Worm (Caenorhabditis elegans) whole organism, L4 larva: ENCODE data around the gene unc-27.

Source experiments
- F10B5.3 ChIP-seq: sonication (generic microtip); optimal IDR thresholded peaks from 2 replicates; lab custom pipeline; 2016; ENCODE audit warnings: mild to moderate bottlenecking, missing genetic modification characterization, missing compliant biosample characterization
- F49E8.2 ChIP-seq: sonication (generic microtip); optimal IDR thresholded peaks from 2 replicates; lab custom pipeline; 2016; ENCODE audit warnings: missing compliant biosample characterization, mild to moderate bottlenecking, missing genetic modification characterization, borderline replicate concordance
- R02D3.7 ChIP-seq: fragments of 150-350 bp; sonication (generic microtip); optimal IDR thresholded peaks from 3 replicates; lab custom pipeline; 2014; ENCODE audit warnings: missing biosample characterization, missing genetic modification characterization
- T26A8.4 ChIP-seq: fragments of 200-800 bp; sonication (Bioruptor generic); IDR thresholded peaks from 2 replicates; pipeline ENCODE4 v1.3.6; 2022; ENCODE audit warnings: missing genetic modification characterization, missing compliant biosample characterization
- ZK337.2 ChIP-seq: fragments of 200-800 bp; sonication (Bioruptor generic); IDR thresholded peaks from 2 replicates; pipeline ENCODE4 v1.3.6; 2022; ENCODE audit warnings: missing genetic modification reagents, missing genetic modification characterization, missing compliant biosample characterization
- ZK546.5 ChIP-seq, 2 experiments: sonication (generic microtip); optimal IDR thresholded peaks; 2 replicates each; lab custom pipeline; 2017; ENCODE audit warnings: missing biosample characterization in 2 of 2, missing genetic modification characterization in 2 of 2
- aly-2 ChIP-seq: sonication (generic microtip); optimal IDR thresholded peaks from 2 replicates; lab custom pipeline; 2018; ENCODE audit warnings: missing biosample characterization, missing genetic modification characterization
- ama-1 ChIP-seq: fragments of 150-350 bp; optimal IDR thresholded peaks from 2 replicates; lab custom pipeline; 2014; ENCODE audit warnings: inconsistent platforms, mixed read lengths
- arid-1 ChIP-seq: fragments of 200-800 bp; sonication (Bioruptor generic); conservative IDR thresholded peaks from 2 replicates; pipeline ENCODE4 v1.3.6; 2022; ENCODE audit warnings: missing genetic modification reagents, missing genetic modification characterization, missing compliant biosample characterization
- ceh-32 ChIP-seq: sonication (generic microtip); optimal IDR thresholded peaks from 2 replicates; lab custom pipeline; 2016; ENCODE audit warnings: mild to moderate bottlenecking, missing genetic modification characterization, missing compliant biosample characterization; ENCODE audit not compliant: poor library complexity
- ceh-44 ChIP-seq: fragments of 200-800 bp; sonication (Bioruptor generic); IDR thresholded peaks from 2 replicates; pipeline ENCODE4 v1.3.6; 2022; ENCODE audit warnings: missing genetic modification reagents, missing genetic modification characterization, missing compliant biosample characterization
- ces-1 ChIP-seq: fragments of 150-350 bp; sonication (generic microtip); optimal IDR thresholded peaks from 4 replicates; lab custom pipeline; 2014; ENCODE audit warnings: missing biosample characterization, missing genetic modification reagents, missing genetic modification characterization
- cey-2 ChIP-seq: sonication (generic microtip); optimal IDR thresholded peaks from 3 replicates; lab custom pipeline; 2017; ENCODE audit warnings: missing genetic modification characterization, mild to moderate bottlenecking, missing compliant biosample characterization, antibody characterized with exemption, borderline replicate concordance; ENCODE audit not compliant: insufficient read depth
- daf-12 ChIP-seq: fragments of 150-350 bp; optimal IDR thresholded peaks from 2 replicates; lab custom pipeline; 2014; ENCODE audit warnings: missing biosample characterization, missing genetic modification reagents, missing genetic modification characterization
- daf-16 ChIP-seq, 3 experiments: sonication (generic microtip); optimal IDR thresholded peaks; 2 replicates each; lab custom pipeline; 2016 to 2017; ENCODE audit warnings: missing genetic modification characterization in 3 of 3, missing genetic modification reagents in 3 of 3, mild to moderate bottlenecking in 2 of 3, missing compliant biosample characterization in 2 of 3, missing biosample characterization in 1 of 3, moderate library complexity in 1 of 3
- daf-8 ChIP-seq: fragments of 200-800 bp; sonication (Bioruptor generic); IDR thresholded peaks from 2 replicates; pipeline ENCODE4 v1.3.6; 2022; ENCODE audit warnings: missing genetic modification characterization, missing compliant biosample characterization
- dpl-1 ChIP-seq: fragments of 150-350 bp; optimal IDR thresholded peaks from 2 replicates; lab custom pipeline; 2014; ENCODE audit warnings: missing biosample characterization, missing genetic modification reagents, missing genetic modification characterization
- duxl-1 ChIP-seq: sonication (generic microtip); optimal IDR thresholded peaks from 2 replicates; lab custom pipeline; 2016; ENCODE audit warnings: mild to moderate bottlenecking, missing genetic modification characterization, moderate library complexity, missing compliant biosample characterization; ENCODE audit not compliant: poor library complexity
- dve-1 ChIP-seq: sonication (generic microtip); optimal IDR thresholded peaks from 2 replicates; lab custom pipeline; 2017; ENCODE audit warnings: antibody characterized with exemption, mild to moderate bottlenecking, missing genetic modification characterization, missing compliant biosample characterization; ENCODE audit not compliant: insufficient read depth
- egl-43 ChIP-seq: fragments of 200-800 bp; sonication (Bioruptor generic); IDR thresholded peaks from 2 replicates; pipeline ENCODE4 v1.3.6; 2022; ENCODE audit warnings: missing genetic modification reagents, missing genetic modification characterization, missing compliant biosample characterization
- fkh-10 ChIP-seq: fragments of 150-350 bp; optimal IDR thresholded peaks from 2 replicates; lab custom pipeline; 2014; ENCODE audit warnings: missing biosample characterization, missing genetic modification reagents, missing genetic modification characterization
- hif-1 ChIP-seq, 2 experiments: sonication (generic microtip); optimal IDR thresholded peaks; 2 replicates each; lab custom pipeline; 2016 to 2017; ENCODE audit warnings: missing compliant biosample characterization in 2 of 2, missing genetic modification characterization in 2 of 2, missing genetic modification reagents in 2 of 2, missing genotype in 2 of 2, mild to moderate bottlenecking in 1 of 2
- hlh-11 ChIP-seq: fragments of 200-800 bp; sonication (Bioruptor generic); optimal IDR thresholded peaks from 2 replicates; lab custom pipeline; 2018; ENCODE audit warnings: mild to moderate bottlenecking, missing genetic modification characterization, missing compliant biosample characterization
- hlh-30 ChIP-seq: sonication (generic microtip); optimal IDR thresholded peaks from 2 replicates; lab custom pipeline; 2017; ENCODE audit warnings: antibody characterized with exemption, mild to moderate bottlenecking, missing genetic modification characterization, missing compliant biosample characterization; ENCODE audit not compliant: insufficient read depth
- lin-15B ChIP-seq: fragments of 150-350 bp; sonication (generic microtip); optimal IDR thresholded peaks from 3 replicates; lab custom pipeline; 2014; ENCODE audit warnings: missing biosample characterization, missing genetic modification characterization
- lin-39 ChIP-seq: fragments of 150-350 bp; optimal IDR thresholded peaks from 2 replicates; lab custom pipeline; 2014; ENCODE audit warnings: missing biosample characterization, missing genetic modification reagents, missing genetic modification characterization
- madf-5 ChIP-seq, 2 experiments: fragments of 200-800 bp; sonication (Bioruptor generic); IDR thresholded peaks; 2 replicates each; pipeline ENCODE4 v1.3.6; 2022; ENCODE audit warnings: missing compliant biosample characterization in 2 of 2, missing genetic modification characterization in 2 of 2
- madf-9 ChIP-seq: fragments of 200-800 bp; sonication (Bioruptor generic); conservative IDR thresholded peaks from 2 replicates; pipeline ENCODE4 v1.3.6; 2022; ENCODE audit warnings: missing genetic modification reagents, missing genetic modification characterization, missing compliant biosample characterization
- mdt-29 ChIP-seq: fragments of 200-800 bp; sonication (Bioruptor generic); IDR thresholded peaks from 2 replicates; pipeline ENCODE4 v1.3.6; 2022; ENCODE audit warnings: missing genetic modification reagents, missing genetic modification characterization, missing compliant biosample characterization
- mep-1 ChIP-seq: fragments of 150-350 bp; sonication (generic microtip); optimal IDR thresholded peaks from 3 replicates; lab custom pipeline; 2014; ENCODE audit warnings: missing biosample characterization, missing genetic modification characterization
- mes-2 ChIP-seq: sonication (generic microtip); optimal IDR thresholded peaks from 2 replicates; lab custom pipeline; 2016; ENCODE audit warnings: missing genotype, mild to moderate bottlenecking, missing genetic modification characterization, missing compliant biosample characterization; ENCODE audit not compliant: poor library complexity, severe bottlenecking
- mxl-3 ChIP-seq: fragments of 200-800 bp; sonication (Bioruptor generic); optimal IDR thresholded peaks from 2 replicates; lab custom pipeline; 2018; ENCODE audit warnings: mild to moderate bottlenecking, missing genetic modification characterization, missing compliant biosample characterization
- nhr-10 ChIP-seq: fragments of 150-350 bp; optimal IDR thresholded peaks from 2 replicates; lab custom pipeline; 2014; ENCODE audit warnings: missing biosample characterization, missing genetic modification characterization
- nhr-28 ChIP-seq: fragments of 150-350 bp; optimal IDR thresholded peaks from 2 replicates; lab custom pipeline; 2014; ENCODE audit warnings: missing biosample characterization, missing genetic modification characterization
- nhr-41 ChIP-seq: fragments of 200-800 bp; sonication (Bioruptor generic); IDR thresholded peaks from 2 replicates; pipeline ENCODE4 v1.3.6; 2022; ENCODE audit warnings: missing genetic modification reagents, missing genetic modification characterization, missing compliant biosample characterization
- nhr-42 ChIP-seq: fragments of 200-800 bp; sonication (Bioruptor generic); IDR thresholded peaks from 2 replicates; pipeline ENCODE4 v1.3.6; 2022; ENCODE audit warnings: missing genetic modification characterization, missing compliant biosample characterization
- nhr-77 ChIP-seq: fragments of 150-350 bp; optimal IDR thresholded peaks from 2 replicates; lab custom pipeline; 2014; ENCODE audit warnings: missing biosample characterization, missing genetic modification characterization
- php-3 ChIP-seq: fragments of 200-800 bp; sonication (Bioruptor generic); IDR thresholded peaks from 2 replicates; pipeline ENCODE4 v1.3.6; 2022; ENCODE audit warnings: missing genetic modification reagents, missing genetic modification characterization, missing compliant biosample characterization
- pqm-1 ChIP-seq: sonication (generic microtip); optimal IDR thresholded peaks from 2 replicates; lab custom pipeline; 2017; ENCODE audit warnings: missing biosample characterization, missing genetic modification characterization
- set-16 ChIP-seq: fragments of 200-800 bp; sonication (Bioruptor generic); IDR thresholded peaks from 2 replicates; pipeline ENCODE4 v1.3.6; 2022; ENCODE audit warnings: missing genetic modification reagents, missing genetic modification characterization, missing compliant biosample characterization
- skn-1 ChIP-seq: fragments of 150-350 bp; optimal IDR thresholded peaks from 2 replicates; lab custom pipeline; 2014; ENCODE audit warnings: missing biosample characterization, missing genetic modification characterization
- snpc-1.2 ChIP-seq: fragments of 200-800 bp; sonication (Bioruptor generic); IDR thresholded peaks from 2 replicates; pipeline ENCODE4 v1.3.6; 2022; ENCODE audit warnings: missing genetic modification reagents, missing genetic modification characterization, missing compliant biosample characterization
- snpc-4 ChIP-seq: fragments of 150-350 bp; optimal IDR thresholded peaks from 2 replicates; lab custom pipeline; 2014; ENCODE audit warnings: missing biosample characterization, missing genetic modification characterization
- unc-130 ChIP-seq: sonication (generic microtip); optimal IDR thresholded peaks from 2 replicates; lab custom pipeline; 2016; ENCODE audit warnings: missing genetic modification reagents, missing genetic modification characterization, missing compliant biosample characterization
- zag-1 ChIP-seq: fragments of 150-350 bp; optimal IDR thresholded peaks from 2 replicates; lab custom pipeline; 2014; ENCODE audit warnings: missing biosample characterization, missing genetic modification characterization
- zip-11 ChIP-seq: fragments of 200-800 bp; sonication (Bioruptor generic); IDR thresholded peaks from 2 replicates; pipeline ENCODE4 v1.3.6; 2022; ENCODE audit warnings: missing genetic modification characterization, missing compliant biosample characterization
- zip-2 ChIP-seq: fragments of 150-350 bp; optimal IDR thresholded peaks from 2 replicates; lab custom pipeline; 2014; ENCODE audit warnings: missing biosample characterization, missing genetic modification characterization
- ztf-7 ChIP-seq: fragments of 150-350 bp; optimal IDR thresholded peaks from 2 replicates; lab custom pipeline; 2014; ENCODE audit warnings: missing biosample characterization, missing genetic modification characterization

Gene unc-27

ce11 chrX:8750660-8751059 lies 38.6 kb upstream of the unc-27 start, which contains the start of gene asns-2:
TSS of gene asns-2 (minus strand) at chrX:8750941.
- peak; percentile 59 for TF ChIP-seq set-16 (GFP tag; lab: Robert Waterston, UW)
- TF ChIP-seq ama-1, result peak; percentile 51
- TF ChIP-seq aly-2, result no peak
- TF ChIP-seq php-3 (GFP tag; lab: Robert Waterston, UW), result peak; percentile 31; the same call in 1 of the 2 replicates
- TF ChIP-seq, all 104 proteins: peak for 3

- TF ChIP-seq php-3 (GFP tag; lab: Robert Waterston, UW), result no peak
- TF ChIP-seq lin-39 (tag; lab: Kevin White, UChicago), result no peak
- no peak for TF ChIP-seq unc-130 (GFP tag; lab: Kevin White, UChicago)
- TF ChIP-seq ztf-7 (tag; lab: Kevin White, UChicago), result no peak
- TF ChIP-seq daf-8, result no peak
- no peak for TF ChIP-seq ZK546.5 (tag; optimal IDR thresholded peaks at IDR 0.05; lab: Kevin White, UChicago)
- no peak for TF ChIP-seq zip-11
- no peak for TF ChIP-seq ama-1
- TF ChIP-seq mep-1 (tag; lab: Kevin White, UChicago), result no peak
- TF ChIP-seq ceh-32 (tag; lab: Kevin White, UChicago), result no peak
- TF ChIP-seq ZK337.2 (GFP tag; lab: Robert Waterston, UW), result no peak
- TF ChIP-seq fkh-10 (GFP tag; lab: Kevin White, UChicago), result no peak
- no peak for TF ChIP-seq snpc-1.2 (GFP tag; lab: Robert Waterston, UW)
- TF ChIP-seq hif-1 (tag; optimal IDR thresholded peaks at IDR 0.05; lab: Kevin White, UChicago), result no peak
- TF ChIP-seq skn-1 (tag; lab: Kevin White, UChicago), result no peak
- no peak for TF ChIP-seq set-16 (GFP tag; lab: Robert Waterston, UW)
- no peak for TF ChIP-seq duxl-1 (tag; lab: Kevin White, UChicago)
- no peak for TF ChIP-seq lin-15B (tag; lab: Kevin White, UChicago)
- TF ChIP-seq dpl-1 (GFP tag; lab: Kevin White, UChicago), result no peak
- TF ChIP-seq snpc-4 (tag; lab: Kevin White, UChicago), result no peak
- peak; percentile 39 for TF ChIP-seq hlh-30
- TF ChIP-seq R02D3.7, result no peak
- TF ChIP-seq daf-12 (tag; lab: Kevin White, UChicago), result no peak
- TF ChIP-seq zip-2, result no peak
- TF ChIP-seq cey-2 (tag; lab: Kevin White, UChicago), result no peak
- TF ChIP-seq ces-1, result no peak
- TF ChIP-seq egl-43 (GFP tag; lab: Robert Waterston, UW), result no peak
- TF ChIP-seq arid-1, result no peak
- TF ChIP-seq mxl-3 (GFP tag; lab: Kevin White, UChicago), result peak; percentile 49
- TF ChIP-seq nhr-42 (GFP tag; lab: Robert Waterston, UW), result no peak
- peak; percentile 54 for TF ChIP-seq dve-1 (tag; lab: Kevin White, UChicago)
- no peak for TF ChIP-seq ceh-44 (GFP tag; lab: Robert Waterston, UW)
- TF ChIP-seq nhr-77 (tag; lab: Kevin White, UChicago), result no peak
- TF ChIP-seq madf-5 (GFP tag; IDR thresholded peaks at IDR 0.05; lab: Robert Waterston, UW), result no peak
- no peak for TF ChIP-seq F49E8.2 (tag; lab: Kevin White, UChicago)
- no peak for TF ChIP-seq mdt-29 (GFP tag; lab: Robert Waterston, UW)
- TF ChIP-seq daf-16 (GFP tag; optimal IDR thresholded peaks at IDR 0.05; lab: Kevin White, UChicago), result no peak
- peak; percentile 42 for TF ChIP-seq daf-16 (tag; optimal IDR thresholded peaks at IDR 0.05; lab: Kevin White, UChicago)
- no peak for TF ChIP-seq pqm-1 (tag; lab: Kevin White, UChicago)
- TF ChIP-seq hlh-11 (tag; lab: Kevin White, UChicago), result peak; percentile 52
- no peak for TF ChIP-seq T26A8.4
- no peak for TF ChIP-seq aly-2
- TF ChIP-seq nhr-10, result no peak
- TF ChIP-seq nhr-28 (tag; lab: Kevin White, UChicago), result peak; percentile 61
- TF ChIP-seq nhr-41, result no peak
- no peak for TF ChIP-seq mes-2 (tag; lab: Kevin White, UChicago)
- no peak for TF ChIP-seq zag-1 (tag; lab: Kevin White, UChicago)
- TF ChIP-seq F10B5.3 (tag; lab: Kevin White, UChicago), result no peak
- TF ChIP-seq madf-9 (GFP tag; lab: Robert Waterston, UW), result no peak
Observed at ce11 chrX:8752546-8752945, 36.7 kb upstream of the unc-27 start.
